Worm (Caenorhabditis elegans) whole organism, young adult: ENCODE measurements around the gene clec-239.

Experiments
- C06A6.2 ChIP-seq: fragments of 200-800 bp; sonication (Bioruptor generic); conservative IDR thresholded peaks from 2 replicates; pipeline ENCODE4 v1.3.6; 2022; ENCODE audit warnings: missing genetic modification characterization, missing compliant biosample characterization
- Y53G8AR.9 ChIP-seq: fragments of 200-800 bp; sonication (Bioruptor generic); conservative IDR thresholded peaks from 2 replicates; pipeline ENCODE4 v1.3.6; 2022; ENCODE audit warnings: missing genetic modification reagents, missing genetic modification characterization, missing compliant biosample characterization

DNA sequence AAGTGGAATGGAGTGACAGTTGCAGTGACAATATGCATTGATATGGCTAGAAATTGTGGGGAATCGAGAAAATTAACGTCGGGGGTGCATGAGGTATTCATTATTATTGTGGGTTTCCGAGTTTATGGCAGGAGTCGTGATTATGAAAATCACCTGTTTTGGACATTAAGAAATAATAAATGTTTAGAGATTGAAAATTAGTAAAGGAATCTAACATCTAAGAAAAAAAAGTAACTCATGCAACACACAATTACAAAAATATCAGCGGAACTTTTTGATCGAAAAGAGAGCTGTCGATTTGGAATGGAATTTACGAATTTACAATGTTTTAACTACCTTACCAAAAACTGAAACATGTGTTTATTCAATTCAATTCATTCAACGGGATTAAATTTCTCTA lies 1.6 kb upstream of the clec-239 start, which contains the start of gene srh-206:
- TF ChIP-seq Y53G8AR.9 (GFP tag; lab: Robert Waterston, UW) = no peak
- TF ChIP-seq C06A6.2 = no peak
